Worm (Caenorhabditis elegans) whole organism, L3 larva: ENCODE results near the gene col-98.

Experiments used
- ceh-16 ChIP-seq: sonication (generic microtip); optimal IDR thresholded peaks from 2 replicates; lab custom pipeline; 2017; ENCODE audit warnings: missing biosample characterization, missing genetic modification characterization
- egl-27 ChIP-seq: sonication (generic microtip); optimal IDR thresholded peaks from 4 replicates; lab custom pipeline; 2017; ENCODE audit warnings: missing biosample characterization, missing genetic modification reagents, missing genetic modification characterization
- fkh-2 ChIP-seq: fragments of 150-350 bp; optimal IDR thresholded peaks from 2 replicates; lab custom pipeline; 2014; ENCODE audit warnings: missing biosample characterization, missing genetic modification reagents, missing genetic modification characterization
- lin-39 ChIP-seq: fragments of 150-350 bp; optimal IDR thresholded peaks from 2 replicates; lab custom pipeline; 2018; ENCODE audit warnings: missing biosample characterization, missing genetic modification reagents, missing genetic modification characterization
- nhr-23 ChIP-seq: fragments of 150-350 bp; optimal IDR thresholded peaks from 2 replicates; lab custom pipeline; 2014; ENCODE audit warnings: missing biosample characterization, missing genetic modification reagents, missing genetic modification characterization
- sea-2 ChIP-seq: fragments of 150-350 bp; sonication (generic microtip); optimal IDR thresholded peaks from 4 replicates; lab custom pipeline; 2014; ENCODE audit warnings: missing biosample characterization, missing genetic modification reagents, missing genetic modification characterization
- unc-39 ChIP-seq: sonication (generic microtip); optimal IDR thresholded peaks from 4 replicates; lab custom pipeline; 2017; ENCODE audit warnings: missing biosample characterization, missing genetic modification characterization
- unc-62 ChIP-seq: fragments of 150-350 bp; sonication (generic microtip); optimal IDR thresholded peaks from 4 replicates; lab custom pipeline; 2014; ENCODE audit warnings: missing biosample characterization, missing genetic modification reagents, missing genetic modification characterization
- zag-1 ChIP-seq: fragments of 150-350 bp; optimal IDR thresholded peaks from 2 replicates; lab custom pipeline; 2014; ENCODE audit warnings: missing biosample characterization, missing genetic modification characterization

DNA sequence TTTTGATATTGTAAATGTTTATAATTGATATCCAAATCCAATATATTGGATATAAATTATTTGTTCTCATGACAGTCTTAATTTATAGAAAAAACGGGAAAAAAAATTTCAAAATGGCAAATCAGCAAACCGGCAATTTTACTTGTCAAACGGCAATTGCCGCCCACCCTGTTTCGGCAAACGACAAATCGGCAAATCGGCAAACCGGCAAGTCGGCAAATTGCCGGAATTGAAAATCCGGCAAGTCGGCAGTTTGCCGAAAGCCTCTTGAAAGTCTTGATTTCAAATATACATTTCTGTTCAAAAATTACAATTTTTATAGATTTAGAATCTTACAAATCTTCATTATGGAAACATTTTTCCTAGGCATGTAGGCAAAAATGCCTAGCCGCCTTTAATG lies 9.1 kb downstream of the col-98 start:
- no peak for TF ChIP-seq nhr-23 (tag; lab: Kevin White, UChicago)
- no peak for TF ChIP-seq fkh-2 (tag; lab: Kevin White, UChicago)
- no peak for TF ChIP-seq egl-27 (tag; lab: Kevin White, UChicago)
- TF ChIP-seq unc-39 (tag; lab: Kevin White, UChicago): no peak
- no peak for TF ChIP-seq lin-39 (tag; lab: Kevin White, UChicago)
- TF ChIP-seq sea-2 (GFP tag; lab: Kevin White, UChicago): no peak
- no peak for TF ChIP-seq ceh-16
- no peak for TF ChIP-seq unc-62
- TF ChIP-seq zag-1 (tag; lab: Kevin White, UChicago): no peak
